Fruit fly (Drosophila melanogaster): ENCODE measurements around the gene atk.
A peak's percentile ranks its signal among the peaks of the same experiment; 100 is the strongest.

The atk gene

DNA sequence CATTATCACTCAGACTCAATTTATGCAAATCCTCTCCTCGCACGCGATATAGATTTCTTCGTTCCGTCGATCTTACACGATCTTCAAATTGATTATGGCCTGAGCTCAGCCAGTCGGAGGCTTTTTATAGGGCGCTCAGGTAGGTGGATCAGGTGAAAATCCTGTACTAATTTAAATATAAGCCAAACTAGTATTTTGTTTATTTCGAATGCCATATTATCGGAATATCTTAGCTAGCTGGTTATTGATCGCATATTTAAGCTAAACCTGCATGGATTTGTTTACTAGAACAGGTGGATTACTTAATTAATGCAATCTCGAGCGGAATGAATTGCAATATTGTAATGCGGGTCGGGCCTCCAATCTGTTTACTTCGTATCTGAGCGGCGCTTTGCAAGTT, 24.9 kb downstream of the atk start, which contains the start of gene Hpd:
TSS of gene Hpd (minus strand) at position 101 of the 400 bp plus-strand sequence.
- TF ChIP-seq chinmo (GFP tag; IDR thresholded peaks at IDR 0.05; ENCODE audit: partially characterized antibody) (0 out of 4 replicates have a peak, but pooled peaks have one; percentile 8), lilli (GFP tag; optimal IDR thresholded peaks at IDR 0.05) (no peak)

DNA sequence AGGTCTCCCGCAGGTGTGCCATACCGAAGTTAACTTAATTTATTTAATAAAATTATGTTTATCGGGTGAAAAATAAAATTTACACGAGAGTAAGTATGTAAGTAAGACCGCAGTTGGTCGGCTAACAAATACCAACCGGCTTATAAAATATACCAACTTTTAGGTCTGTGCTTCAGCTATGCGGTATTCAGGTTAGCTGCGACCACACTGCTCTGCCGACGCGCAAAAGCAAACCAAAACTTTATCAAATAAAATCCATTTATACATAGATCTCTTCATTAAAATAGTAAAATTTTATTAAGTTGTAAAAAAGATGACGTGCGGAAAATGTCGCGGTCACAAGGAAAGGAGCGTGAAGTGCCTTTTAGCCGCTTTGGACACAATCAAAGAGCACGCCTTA, 28.6 kb downstream of the atk start, which contains the start of the genes mRpL15 and CtIP:
TSS of gene mRpL15 (minus strand) at position 141 of the 400 bp plus-strand sequence.
TSS of gene CtIP (plus strand) at position 182 of the 400 bp plus-strand sequence.
- TF ChIP-seq BEAF-32 (GFP tag; optimal IDR thresholded peaks at IDR 0.05) = peak; percentile 43
- TF ChIP-seq yki (optimal IDR thresholded peaks at IDR 0.05) = no peak
- no peak for TF ChIP-seq gsb (GFP tag; IDR thresholded peaks at IDR 0.05)
- peak; percentile 49 for TF ChIP-seq CG17186 (GFP tag; optimal IDR thresholded peaks at IDR 0.05)
- peak; percentile 67 for TF ChIP-seq ewg (GFP tag; optimal IDR thresholded peaks at IDR 0.05)
- TF ChIP-seq bsh (GFP tag; optimal IDR thresholded peaks at IDR 0.05) = no peak
- TF ChIP-seq Rx (GFP tag; IDR thresholded peaks at IDR 0.05) = no peak
- no peak for TF ChIP-seq sima (GFP tag; optimal IDR thresholded peaks at IDR 0.05)
- no peak for TF ChIP-seq Fer2 (tag; optimal IDR thresholded peaks at IDR 0.05)
- peak; percentile 38 for TF ChIP-seq Ets97D (GFP tag; optimal IDR thresholded peaks at IDR 0.05)
- no peak for TF ChIP-seq lov (optimal IDR thresholded peaks at IDR 0.05)
- no peak for TF ChIP-seq lov (GFP tag; IDR thresholded peaks at IDR 0.05)
- TF ChIP-seq Dad (GFP tag; optimal IDR thresholded peaks at IDR 0.05) = no peak
- TF ChIP-seq CG15073 (GFP tag; optimal IDR thresholded peaks at IDR 0.05) = no peak
- TF ChIP-seq her (GFP tag; optimal IDR thresholded peaks at IDR 0.05) = no peak
- TF ChIP-seq CG31224 (GFP tag; IDR thresholded peaks at IDR 0.05) = no peak
- TF ChIP-seq chn (GFP tag; optimal IDR thresholded peaks at IDR 0.05) = no peak
- no peak for TF ChIP-seq Hr39 (optimal IDR thresholded peaks at IDR 0.05)
- no peak for TF ChIP-seq grau (tag; optimal IDR thresholded peaks at IDR 0.05)
- peak in 1 of 2 experiments; percentile 29 for TF ChIP-seq Pdp1 (GFP tag; optimal IDR thresholded peaks at IDR 0.05)
- TF ChIP-seq NfI (GFP tag; optimal IDR thresholded peaks at IDR 0.05) = no peak
- TF ChIP-seq CG2712 (tag; optimal IDR thresholded peaks at IDR 0.05) = peak; percentile 11
- TF ChIP-seq CG8924 (tag; optimal IDR thresholded peaks at IDR 0.05) = peak; percentile 3
- TF ChIP-seq dm (GFP tag; optimal IDR thresholded peaks at IDR 0.05) = no peak
- no peak for TF ChIP-seq ham (GFP tag; IDR thresholded peaks at IDR 0.05)
- TF ChIP-seq CG12659 (GFP tag; optimal IDR thresholded peaks at IDR 0.05) = peak; percentile 47
- TF ChIP-seq crp (GFP tag; optimal IDR thresholded peaks at IDR 0.05) = peak in 1 of 2 experiments; percentile 65
- peak; percentile 5 for TF ChIP-seq CG2116 (GFP tag; optimal IDR thresholded peaks at IDR 0.05)
- TF ChIP-seq Neu2 (GFP tag; optimal IDR thresholded peaks at IDR 0.05; ENCODE audit: borderline replicate concordance) = no peak
- TF ChIP-seq CG14710 (tag; optimal IDR thresholded peaks at IDR 0.05) = peak; percentile 11
- peak; percentile 68; the same call in 1 of the 3 replicates for TF ChIP-seq CG34422 (GFP tag; IDR thresholded peaks at IDR 0.05)
- no peak for TF ChIP-seq unc-4 (GFP tag; IDR thresholded peaks at IDR 0.05; ENCODE audit: partially characterized antibody)
- TF ChIP-seq CG8944 (GFP tag; optimal IDR thresholded peaks at IDR 0.05) = no peak
- no peak for TF ChIP-seq CG2875 (GFP tag; optimal IDR thresholded peaks at IDR 0.05)
- TF ChIP-seq HmgZ (tag; optimal IDR thresholded peaks at IDR 0.05) = peak; percentile 15
- TF ChIP-seq Myb (GFP tag; optimal IDR thresholded peaks at IDR 0.05) = no peak
- TF ChIP-seq E2f2 (GFP tag; IDR thresholded peaks at IDR 0.05) = peak; percentile 68
- no peak for TF ChIP-seq HmgD (GFP tag; optimal IDR thresholded peaks at IDR 0.05)
- TF ChIP-seq sr (GFP tag; IDR thresholded peaks at IDR 0.05) = no peak
- no peak for TF ChIP-seq Hmx (GFP tag; optimal IDR thresholded peaks at IDR 0.05)
- no peak for TF ChIP-seq tin (GFP tag; optimal IDR thresholded peaks at IDR 0.05)
- TF ChIP-seq CG13287 (GFP tag; IDR thresholded peaks at IDR 0.05; ENCODE audit: partially characterized antibody) = peak; percentile 51; the same call in 1 of the 2 replicates
- peak; percentile 75 for TF ChIP-seq YL-1 (GFP tag; optimal IDR thresholded peaks at IDR 0.05)
- no peak for TF ChIP-seq Usf (GFP tag; optimal IDR thresholded peaks at IDR 0.05)
- peak; percentile 39 for TF ChIP-seq MESR4 (GFP tag; optimal IDR thresholded peaks at IDR 0.05)
- no peak for TF ChIP-seq CG17612 (GFP tag; IDR thresholded peaks at IDR 0.05)
- no peak for TF ChIP-seq CG11696 (GFP tag; IDR thresholded peaks at IDR 0.05)
- peak; percentile 68 for TF ChIP-seq stwl (tag; optimal IDR thresholded peaks at IDR 0.05)
